Fruit fly (Drosophila melanogaster): ENCODE measurements around the gene CG5853.

Gene CG5853

dm6 chr2L:9915011-9915850 lies 32.2 kb downstream of the CG5853 start, which contains the start of gene yip2:
TSS of gene yip2 (plus strand) at chr2L:9915253.
- TF ChIP-seq pan (optimal IDR thresholded peaks at IDR 0.05) (no peak), usp (GFP tag; optimal IDR thresholded peaks at IDR 0.05) (no peak), psq (optimal IDR thresholded peaks at IDR 0.05) (no peak), EcR (GFP tag; optimal IDR thresholded peaks at IDR 0.05) (no peak), Dll (optimal IDR thresholded peaks at IDR 0.05) (no peak), CG8478 (optimal IDR thresholded peaks at IDR 0.05) (no peak)

dm6 chr2L:9912570-9913260 lies 34.7 kb downstream of the CG5853 start, which contains the start of the genes Etl1 and Srp54:
TSS of gene Etl1 (minus strand) at chr2L:9912608.
TSS of gene Srp54 (plus strand) at chr2L:9912911.
- TF ChIP-seq EcR (GFP tag; optimal IDR thresholded peaks at IDR 0.05): no peak
- no peak for TF ChIP-seq pan (optimal IDR thresholded peaks at IDR 0.05)

- no peak for TF ChIP-seq usp (GFP tag; optimal IDR thresholded peaks at IDR 0.05)
- TF ChIP-seq Dll (optimal IDR thresholded peaks at IDR 0.05): no peak
- no peak for TF ChIP-seq CG8478 (optimal IDR thresholded peaks at IDR 0.05)
- no peak for TF ChIP-seq pan (optimal IDR thresholded peaks at IDR 0.05)
- TF ChIP-seq psq (optimal IDR thresholded peaks at IDR 0.05): no peak
- TF ChIP-seq EcR (GFP tag; optimal IDR thresholded peaks at IDR 0.05): no peak
These were observed 35.7 kb downstream of the CG5853 start for dm6 chr2L:9911783-9912182.

dm6 chr2L:9908468-9908967 lies 38.9 kb downstream of the CG5853 start, which contains the start of gene CG13124:
TSS of gene CG13124 (minus strand) at chr2L:9908633.
- TF ChIP-seq usp (GFP tag; optimal IDR thresholded peaks at IDR 0.05) (no peak), pan (optimal IDR thresholded peaks at IDR 0.05) (no peak), Dll (optimal IDR thresholded peaks at IDR 0.05) (no peak), EcR (GFP tag; optimal IDR thresholded peaks at IDR 0.05) (no peak), CG8478 (optimal IDR thresholded peaks at IDR 0.05) (no peak), psq (optimal IDR thresholded peaks at IDR 0.05) (no peak)

- TF ChIP-seq psq (optimal IDR thresholded peaks at IDR 0.05) (no peak), CG8478 (optimal IDR thresholded peaks at IDR 0.05) (no peak), pan (optimal IDR thresholded peaks at IDR 0.05) (no peak), Dll (optimal IDR thresholded peaks at IDR 0.05) (no peak), EcR (GFP tag; optimal IDR thresholded peaks at IDR 0.05) (no peak), usp (GFP tag; optimal IDR thresholded peaks at IDR 0.05) (no peak)
These were observed 39.9 kb downstream of the CG5853 start for dm6 chr2L:9907320-9908256.

dm6 chr2L:9906641-9907040 lies 40.8 kb downstream of the CG5853 start:
- TF ChIP-seq pan (optimal IDR thresholded peaks at IDR 0.05): no peak
- no peak for TF ChIP-seq CG8478 (optimal IDR thresholded peaks at IDR 0.05)
- no peak for TF ChIP-seq EcR (GFP tag; optimal IDR thresholded peaks at IDR 0.05)
- no peak for TF ChIP-seq psq (optimal IDR thresholded peaks at IDR 0.05)
- no peak for TF ChIP-seq Dll (optimal IDR thresholded peaks at IDR 0.05)
- no peak for TF ChIP-seq usp (GFP tag; optimal IDR thresholded peaks at IDR 0.05)

- no peak for TF ChIP-seq CG8478 (optimal IDR thresholded peaks at IDR 0.05)
- no peak for TF ChIP-seq usp (GFP tag; optimal IDR thresholded peaks at IDR 0.05)
- no peak for TF ChIP-seq pan (optimal IDR thresholded peaks at IDR 0.05)
- TF ChIP-seq psq (optimal IDR thresholded peaks at IDR 0.05): no peak
These were observed 44.4 kb downstream of the CG5853 start, which contains the start of gene Muc30E for dm6 chr2L:9903028-9903427. TSS of gene Muc30E (minus strand) at chr2L:9903128.

dm6 chr2L:9897296-9897695 lies 50.2 kb downstream of the CG5853 start, which contains the start of gene RpS2:
TSS of gene RpS2 (minus strand) at chr2L:9897552.
- TF ChIP-seq pan (optimal IDR thresholded peaks at IDR 0.05): no peak
- no peak for TF ChIP-seq Dll (optimal IDR thresholded peaks at IDR 0.05)
- TF ChIP-seq psq (optimal IDR thresholded peaks at IDR 0.05): no peak
- no peak for TF ChIP-seq CG8478 (optimal IDR thresholded peaks at IDR 0.05)
- no peak for TF ChIP-seq EcR (GFP tag; optimal IDR thresholded peaks at IDR 0.05)
- TF ChIP-seq usp (GFP tag; optimal IDR thresholded peaks at IDR 0.05): no peak

dm6 chr2L:9894871-9895364 lies 52.5 kb downstream of the CG5853 start, which contains the start of gene Bka:
TSS of gene Bka (plus strand) at chr2L:9895287.
- TF ChIP-seq pan (optimal IDR thresholded peaks at IDR 0.05): no peak

- no peak for TF ChIP-seq pan (optimal IDR thresholded peaks at IDR 0.05)
- TF ChIP-seq Dll (optimal IDR thresholded peaks at IDR 0.05): no peak
- no peak for TF ChIP-seq CG8478 (optimal IDR thresholded peaks at IDR 0.05)
- no peak for TF ChIP-seq EcR (GFP tag; optimal IDR thresholded peaks at IDR 0.05)
- TF ChIP-seq usp (GFP tag; optimal IDR thresholded peaks at IDR 0.05): no peak
- TF ChIP-seq psq (optimal IDR thresholded peaks at IDR 0.05): no peak
These were observed 53.3 kb downstream of the CG5853 start for dm6 chr2L:9894193-9894592.

dm6 chr2L:9893183-9893582 lies 54.3 kb downstream of the CG5853 start, which contains the start of gene mtDNA-helicase:
TSS of gene mtDNA-helicase (minus strand) at chr2L:9893446.
- no peak for TF ChIP-seq Dll (optimal IDR thresholded peaks at IDR 0.05)
- TF ChIP-seq EcR (GFP tag; optimal IDR thresholded peaks at IDR 0.05): no peak
- no peak for TF ChIP-seq pan (optimal IDR thresholded peaks at IDR 0.05)
- TF ChIP-seq CG8478 (optimal IDR thresholded peaks at IDR 0.05): no peak
- no peak for TF ChIP-seq usp (GFP tag; optimal IDR thresholded peaks at IDR 0.05)

Measured in whole organism.